Fruit fly (Drosophila melanogaster): ENCODE data around the gene PGRP-LD.

- TF ChIP-seq pad (GFP tag; optimal IDR thresholded peaks at IDR 0.05) (no peak), toe (GFP tag; optimal IDR thresholded peaks at IDR 0.05) (no peak), cnc (optimal IDR thresholded peaks at IDR 0.05) (no peak), tj (GFP tag; optimal IDR thresholded peaks at IDR 0.05) (no peak), CG12768 (GFP tag; optimal IDR thresholded peaks at IDR 0.05) (no peak), CG7045 (GFP tag; optimal IDR thresholded peaks at IDR 0.05) (no peak)
Observed at dm6 chr3L:5779476-5780401, at the start of gene PGRP-LD, which contains the start of the genes Myt1 and Pmi.
